Worm (Caenorhabditis elegans) whole organism, L4 larva: ENCODE measurements around the gene brf-1.

ENCODE experiments used
- F10B5.3 ChIP-seq: sonication (generic microtip); optimal IDR thresholded peaks from 2 replicates; lab custom pipeline; 2016; ENCODE audit warnings: mild to moderate bottlenecking, missing genetic modification characterization, missing compliant biosample characterization
- F37D6.2 ChIP-seq: sonication (generic microtip); optimal IDR thresholded peaks from 2 replicates; lab custom pipeline; 2016; ENCODE audit warnings: mild to moderate bottlenecking, missing genetic modification characterization, missing compliant biosample characterization
- R02D3.7 ChIP-seq: fragments of 150-350 bp; sonication (generic microtip); optimal IDR thresholded peaks from 3 replicates; lab custom pipeline; 2014; ENCODE audit warnings: missing biosample characterization, missing genetic modification characterization
- T20F7.1 ChIP-seq: fragments of 200-800 bp; sonication (Bioruptor generic); optimal IDR thresholded peaks from 2 replicates; lab custom pipeline; 2018; ENCODE audit warnings: mild to moderate bottlenecking, missing genetic modification characterization, missing compliant biosample characterization
- T26A8.4 ChIP-seq: fragments of 200-800 bp; sonication (Bioruptor generic); IDR thresholded peaks from 2 replicates; pipeline ENCODE4 v1.3.6; 2022; ENCODE audit warnings: missing genetic modification characterization, missing compliant biosample characterization
- Y48G9A.11 ChIP-seq: fragments of 200-800 bp; sonication (Bioruptor generic); IDR thresholded peaks from 2 replicates; pipeline ENCODE4 v1.3.6; 2022; ENCODE audit warnings: missing genetic modification reagents, missing genetic modification characterization, missing compliant biosample characterization
- aha-1 ChIP-seq: fragments of 150-350 bp; peaks from one replicate; lab custom pipeline; 2014; ENCODE audit warnings: missing biosample characterization, missing genetic modification characterization
- aly-2 ChIP-seq: sonication (generic microtip); optimal IDR thresholded peaks from 2 replicates; lab custom pipeline; 2018; ENCODE audit warnings: missing biosample characterization, missing genetic modification characterization
- arid-1 ChIP-seq: fragments of 200-800 bp; sonication (Bioruptor generic); conservative IDR thresholded peaks from 2 replicates; pipeline ENCODE4 v1.3.6; 2022; ENCODE audit warnings: missing genetic modification reagents, missing genetic modification characterization, missing compliant biosample characterization
- ceh-20 ChIP-seq: fragments of 200-800 bp; sonication (Bioruptor generic); IDR thresholded peaks from 2 replicates; pipeline ENCODE4 v1.3.6; 2022; ENCODE audit warnings: missing genetic modification reagents, missing genetic modification characterization, missing compliant biosample characterization
- ceh-62 ChIP-seq: sonication (generic microtip); optimal IDR thresholded peaks from 2 replicates; lab custom pipeline; 2017; ENCODE audit warnings: missing biosample characterization, missing genetic modification characterization
- ceh-82 ChIP-seq: sonication (generic microtip); optimal IDR thresholded peaks from 2 replicates; lab custom pipeline; 2017; ENCODE audit warnings: missing biosample characterization, missing genetic modification characterization
- cey-2 ChIP-seq: sonication (generic microtip); optimal IDR thresholded peaks from 3 replicates; lab custom pipeline; 2017; ENCODE audit warnings: missing genetic modification characterization, mild to moderate bottlenecking, missing compliant biosample characterization, antibody characterized with exemption, borderline replicate concordance; ENCODE audit not compliant: insufficient read depth
- ctbp-1 ChIP-seq: fragments of 200-800 bp; sonication (Bioruptor generic); IDR thresholded peaks from 2 replicates; pipeline ENCODE4 v1.3.6; 2022; ENCODE audit warnings: missing genetic modification reagents, missing genetic modification characterization, missing compliant biosample characterization
- dmd-6 ChIP-seq: fragments of 200-800 bp; sonication (Bioruptor generic); IDR thresholded peaks from 2 replicates; pipeline ENCODE4 v1.3.6; 2022; ENCODE audit warnings: missing genetic modification reagents, missing genetic modification characterization, missing compliant biosample characterization
- dmd-9 ChIP-seq: fragments of 200-800 bp; sonication (Bioruptor generic); IDR thresholded peaks from 2 replicates; pipeline ENCODE4 v1.3.6; 2022; ENCODE audit warnings: missing genetic modification reagents, missing genetic modification characterization, missing compliant biosample characterization
- dpl-1 ChIP-seq: fragments of 150-350 bp; optimal IDR thresholded peaks from 2 replicates; lab custom pipeline; 2014; ENCODE audit warnings: missing biosample characterization, missing genetic modification reagents, missing genetic modification characterization
- egl-27 ChIP-seq: sonication (generic microtip); optimal IDR thresholded peaks from 3 replicates; lab custom pipeline; 2017; ENCODE audit warnings: missing biosample characterization, missing genetic modification reagents, missing genetic modification characterization
- fos-1 ChIP-seq: fragments of 150-350 bp; optimal IDR thresholded peaks from 2 replicates; lab custom pipeline; 2014; ENCODE audit warnings: missing biosample characterization, missing genetic modification characterization
- gei-8 ChIP-seq: fragments of 200-800 bp; sonication (Bioruptor generic); optimal IDR thresholded peaks from 2 replicates; lab custom pipeline; 2018; ENCODE audit warnings: mild to moderate bottlenecking, missing genetic modification characterization, missing compliant biosample characterization
- hif-1 ChIP-seq, 2 experiments: sonication (generic microtip); optimal IDR thresholded peaks; 2 replicates each; lab custom pipeline; 2016 to 2017; ENCODE audit warnings: missing compliant biosample characterization in 2 of 2, missing genetic modification characterization in 2 of 2, missing genetic modification reagents in 2 of 2, missing genotype in 2 of 2, mild to moderate bottlenecking in 1 of 2
- hlh-11 ChIP-seq: fragments of 200-800 bp; sonication (Bioruptor generic); optimal IDR thresholded peaks from 2 replicates; lab custom pipeline; 2018; ENCODE audit warnings: mild to moderate bottlenecking, missing genetic modification characterization, missing compliant biosample characterization
- hmg-1.1 ChIP-seq: fragments of 200-800 bp; sonication (Bioruptor generic); IDR thresholded peaks from 2 replicates; pipeline ENCODE4 v1.3.6; 2022; ENCODE audit warnings: missing genetic modification reagents, missing genetic modification characterization, missing compliant biosample characterization
- lim-7 ChIP-seq: fragments of 200-800 bp; sonication (Bioruptor generic); IDR thresholded peaks from 2 replicates; pipeline ENCODE4 v1.3.6; 2022; ENCODE audit warnings: missing genetic modification characterization, missing compliant biosample characterization
- lin-13 ChIP-seq: fragments of 150-350 bp; optimal IDR thresholded peaks from 2 replicates; lab custom pipeline; 2014; ENCODE audit warnings: missing biosample characterization, missing genetic modification reagents, missing genetic modification characterization
- lin-15B ChIP-seq: fragments of 150-350 bp; sonication (generic microtip); optimal IDR thresholded peaks from 3 replicates; lab custom pipeline; 2014; ENCODE audit warnings: missing biosample characterization, missing genetic modification characterization
- lin-29 ChIP-seq: fragments of 200-800 bp; sonication (Bioruptor generic); IDR thresholded peaks from 2 replicates; pipeline ENCODE4 v1.3.6; 2022; ENCODE audit warnings: missing genetic modification reagents, missing genetic modification characterization, missing compliant biosample characterization
- lin-38 ChIP-seq: fragments of 200-800 bp; sonication (Bioruptor generic); IDR thresholded peaks from 2 replicates; pipeline ENCODE4 v1.3.6; 2022; ENCODE audit warnings: missing genetic modification reagents, missing genetic modification characterization, missing compliant biosample characterization
- lir-3 ChIP-seq: sonication (generic microtip); optimal IDR thresholded peaks from 2 replicates; lab custom pipeline; 2016; ENCODE audit warnings: mild to moderate bottlenecking, missing genetic modification characterization, missing compliant biosample characterization
- madf-5 ChIP-seq, 2 experiments: fragments of 200-800 bp; sonication (Bioruptor generic); IDR thresholded peaks; 2 replicates each; pipeline ENCODE4 v1.3.6; 2022; ENCODE audit warnings: missing compliant biosample characterization in 2 of 2, missing genetic modification characterization in 2 of 2
- mdl-1 ChIP-seq, 2 experiments: fragments of 150-350 bp in 1 of 2; sonication (generic microtip) in 1 of 2; optimal IDR thresholded peaks; 2 replicates each; lab custom pipeline; 2014 to 2017; ENCODE audit warnings: missing biosample characterization in 2 of 2, missing genetic modification characterization in 2 of 2
- mep-1 ChIP-seq: fragments of 150-350 bp; sonication (generic microtip); optimal IDR thresholded peaks from 3 replicates; lab custom pipeline; 2014; ENCODE audit warnings: missing biosample characterization, missing genetic modification characterization
- mxl-2 ChIP-seq: fragments of 200-800 bp; sonication (Bioruptor generic); conservative IDR thresholded peaks from 2 replicates; pipeline ENCODE4 v1.3.6; 2022; ENCODE audit warnings: missing genetic modification reagents, missing genetic modification characterization, missing compliant biosample characterization
- mxl-3 ChIP-seq: fragments of 200-800 bp; sonication (Bioruptor generic); optimal IDR thresholded peaks from 2 replicates; lab custom pipeline; 2018; ENCODE audit warnings: mild to moderate bottlenecking, missing genetic modification characterization, missing compliant biosample characterization
- nhr-11 ChIP-seq: fragments of 150-350 bp; optimal IDR thresholded peaks from 2 replicates; lab custom pipeline; 2014; ENCODE audit warnings: missing biosample characterization, missing genetic modification characterization
- nhr-237 ChIP-seq: sonication (generic microtip); optimal IDR thresholded peaks from 2 replicates; lab custom pipeline; 2017; ENCODE audit warnings: missing biosample characterization, missing genetic modification characterization
- nhr-25 ChIP-seq: sonication (generic microtip); optimal IDR thresholded peaks from 2 replicates; lab custom pipeline; 2017; ENCODE audit warnings: missing genetic modification characterization, mild to moderate bottlenecking, missing compliant biosample characterization, antibody characterized with exemption, moderate library complexity, borderline replicate concordance; ENCODE audit not compliant: insufficient read depth
- nhr-42 ChIP-seq: fragments of 200-800 bp; sonication (Bioruptor generic); IDR thresholded peaks from 2 replicates; pipeline ENCODE4 v1.3.6; 2022; ENCODE audit warnings: missing genetic modification characterization, missing compliant biosample characterization
- nhr-48 ChIP-seq: sonication (generic microtip); optimal IDR thresholded peaks from 2 replicates; lab custom pipeline; 2016; ENCODE audit warnings: mild to moderate bottlenecking, missing genetic modification characterization, missing compliant biosample characterization
- nhr-76 ChIP-seq: fragments of 150-350 bp; optimal IDR thresholded peaks from 2 replicates; lab custom pipeline; 2014; ENCODE audit warnings: missing biosample characterization, missing genetic modification characterization
- nhr-77 ChIP-seq: fragments of 150-350 bp; optimal IDR thresholded peaks from 2 replicates; lab custom pipeline; 2014; ENCODE audit warnings: missing biosample characterization, missing genetic modification characterization
- php-3 ChIP-seq: fragments of 200-800 bp; sonication (Bioruptor generic); IDR thresholded peaks from 2 replicates; pipeline ENCODE4 v1.3.6; 2022; ENCODE audit warnings: missing genetic modification reagents, missing genetic modification characterization, missing compliant biosample characterization
- rbr-2 ChIP-seq: sonication (generic microtip); optimal IDR thresholded peaks from 2 replicates; lab custom pipeline; 2016; ENCODE audit warnings: missing genotype, missing genetic modification characterization, missing compliant biosample characterization
- set-16 ChIP-seq: fragments of 200-800 bp; sonication (Bioruptor generic); IDR thresholded peaks from 2 replicates; pipeline ENCODE4 v1.3.6; 2022; ENCODE audit warnings: missing genetic modification reagents, missing genetic modification characterization, missing compliant biosample characterization
- skn-1 ChIP-seq: fragments of 150-350 bp; optimal IDR thresholded peaks from 2 replicates; lab custom pipeline; 2014; ENCODE audit warnings: missing biosample characterization, missing genetic modification characterization
- spr-3 ChIP-seq: fragments of 200-800 bp; sonication (Bioruptor generic); optimal IDR thresholded peaks from 2 replicates; lab custom pipeline; 2018; ENCODE audit warnings: mild to moderate bottlenecking, missing genetic modification characterization, missing compliant biosample characterization
- tag-97 ChIP-seq: fragments of 200-800 bp; sonication (Bioruptor generic); IDR thresholded peaks from 2 replicates; pipeline ENCODE4 v1.3.6; 2022; ENCODE audit warnings: missing genetic modification characterization, missing compliant biosample characterization
- unc-39 ChIP-seq: sonication (generic microtip); optimal IDR thresholded peaks from 2 replicates; lab custom pipeline; 2017; ENCODE audit warnings: missing biosample characterization, missing genetic modification characterization
- zag-1 ChIP-seq: fragments of 150-350 bp; optimal IDR thresholded peaks from 2 replicates; lab custom pipeline; 2014; ENCODE audit warnings: missing biosample characterization, missing genetic modification characterization
- zfp-3 ChIP-seq: fragments of 200-800 bp; sonication (Bioruptor generic); conservative IDR thresholded peaks from 2 replicates; pipeline ENCODE4 v1.3.6; 2022; ENCODE audit warnings: missing genetic modification reagents, missing genetic modification characterization, missing compliant biosample characterization
- zip-11 ChIP-seq: fragments of 200-800 bp; sonication (Bioruptor generic); IDR thresholded peaks from 2 replicates; pipeline ENCODE4 v1.3.6; 2022; ENCODE audit warnings: missing genetic modification characterization, missing compliant biosample characterization
- ztf-11 ChIP-seq: fragments of 150-350 bp; optimal IDR thresholded peaks from 2 replicates; lab custom pipeline; 2014; ENCODE audit warnings: missing biosample characterization, missing genetic modification characterization

Gene brf-1

ce11 chrII:7319471-7319870, 13.8 kb downstream of the brf-1 start (continued):
- no peak; the same call in 1 of the 2 replicates for TF ChIP-seq lin-38 (GFP tag; lab: Robert Waterston, UW)
- no peak for TF ChIP-seq nhr-77 (tag; lab: Kevin White, UChicago)
- TF ChIP-seq nhr-237 (tag; lab: Kevin White, UChicago), result no peak
- TF ChIP-seq zip-11 (GFP tag; lab: Robert Waterston, UW), result 0 out of 2 replicates have a peak, but pooled peaks have one; percentile 28
- peak; percentile 74 for TF ChIP-seq nhr-42 (GFP tag; lab: Robert Waterston, UW)
- no peak for TF ChIP-seq rbr-2 (tag; lab: Kevin White, UChicago)
- TF ChIP-seq T20F7.1 (GFP tag; lab: Kevin White, UChicago), result no peak
- 0 out of 2 replicates have a peak, but pooled peaks have one; percentile 43 for TF ChIP-seq zfp-3 (GFP tag; lab: Robert Waterston, UW)
- TF ChIP-seq hif-1 (tag; optimal IDR thresholded peaks at IDR 0.05; lab: Kevin White, UChicago), result peak in 1 of 2 experiments; percentile 61
- TF ChIP-seq madf-5 (GFP tag; IDR thresholded peaks at IDR 0.05; lab: Robert Waterston, UW), result 0 out of 4 replicates have a peak, but pooled peaks of 1 of the 2 experiments have one; percentile 21
- TF ChIP-seq T26A8.4 (GFP tag; lab: Robert Waterston, UW), result no peak
- no peak for TF ChIP-seq R02D3.7 (tag; lab: Kevin White, UChicago)
- TF ChIP-seq lim-7 (GFP tag; lab: Robert Waterston, UW), result 0 out of 2 replicates have a peak, but pooled peaks have one; percentile 39
- TF ChIP-seq cey-2 (tag; lab: Kevin White, UChicago), result no peak
- TF ChIP-seq hmg-1.1 (GFP tag; lab: Robert Waterston, UW), result peak; percentile 49; the same call in 1 of the 2 replicates
- no peak for TF ChIP-seq lin-13 (GFP tag; lab: Kevin White, UChicago)
- TF ChIP-seq lin-15B (tag; lab: Kevin White, UChicago), result no peak
- no peak for TF ChIP-seq dmd-9
- TF ChIP-seq ctbp-1 (GFP tag; lab: Robert Waterston, UW), result peak; percentile 76
- no peak for TF ChIP-seq aly-2 (tag; lab: Kevin White, UChicago)
- no peak for TF ChIP-seq lir-3 (tag; lab: Kevin White, UChicago)
- TF ChIP-seq egl-27 (tag; lab: Kevin White, UChicago), result no peak
- TF ChIP-seq mxl-3, result no peak
- TF ChIP-seq ceh-82 (tag; lab: Kevin White, UChicago), result no peak
- peak; percentile 38 for TF ChIP-seq F37D6.2 (tag; lab: Kevin White, UChicago)
- TF ChIP-seq nhr-76, result no peak
- TF ChIP-seq Y48G9A.11 (GFP tag; lab: Robert Waterston, UW), result 0 out of 2 replicates have a peak, but pooled peaks have one; percentile 41
- TF ChIP-seq gei-8 (GFP tag; lab: Kevin White, UChicago), result peak; percentile 64
- TF ChIP-seq aha-1 (tag; lab: Kevin White, UChicago), result no peak
- no peak for TF ChIP-seq mdl-1 (tag; optimal IDR thresholded peaks at IDR 0.05; lab: Kevin White, UChicago)
- no peak for TF ChIP-seq tag-97 (GFP tag; lab: Robert Waterston, UW)
- TF ChIP-seq hlh-11, result no peak
- TF ChIP-seq mep-1, result no peak
- no peak for TF ChIP-seq nhr-11 (tag; lab: Kevin White, UChicago)
- no peak for TF ChIP-seq zag-1 (tag; lab: Kevin White, UChicago)
- TF ChIP-seq mxl-2 (GFP tag; lab: Robert Waterston, UW), result no peak
- TF ChIP-seq nhr-25 (tag; lab: Kevin White, UChicago), result no peak
- TF ChIP-seq lin-29 (GFP tag; lab: Robert Waterston, UW), result no peak
- TF ChIP-seq ceh-20 (GFP tag; lab: Robert Waterston, UW), result 0 out of 2 replicates have a peak, but pooled peaks have one; percentile 35
- no peak for TF ChIP-seq dpl-1
- TF ChIP-seq arid-1 (GFP tag; lab: Robert Waterston, UW), result peak; percentile 64; the same call in 1 of the 2 replicates
- no peak for TF ChIP-seq unc-39 (tag; lab: Kevin White, UChicago)
- no peak for TF ChIP-seq fos-1 (tag; lab: Kevin White, UChicago)
- 0 out of 2 replicates have a peak, but pooled peaks have one; percentile 43 for TF ChIP-seq php-3
- TF ChIP-seq ztf-11 (tag; lab: Kevin White, UChicago), result no peak
- TF ChIP-seq F10B5.3 (tag; lab: Kevin White, UChicago), result no peak
- no peak for TF ChIP-seq set-16 (GFP tag; lab: Robert Waterston, UW)
- peak; percentile 14 for TF ChIP-seq spr-3 (GFP tag; lab: Kevin White, UChicago)
- TF ChIP-seq dmd-6 (GFP tag; lab: Robert Waterston, UW), result 0 out of 2 replicates have a peak, but pooled peaks have one; percentile 15
- no peak for TF ChIP-seq nhr-48
- TF ChIP-seq skn-1, result no peak
- TF ChIP-seq ceh-62 (tag; lab: Kevin White, UChicago), result no peak
